5 fruit fly cellular contexts compared by ENCODE assay signal in genomic region chr2L:19423467-19424122, dm6.
TF ChIP-seq lines count a peak whose summit lies in the region.

TSS of gene Alp12 (plus strand) at chr2L:19424050.
TSS of gene CG13085 (plus strand) at chr2L:19424050.

- TF ChIP-seq CTCF in whole organism, embryonic (GFP tag; optimal IDR thresholded peaks at IDR 0.05; lab: Kevin White, UChicago) = peak; percentile 74

TF ChIP-seq in whole organism, adult, 20 proteins besides CTCF, POLR2A, EP300 and RAD21 (continues in another document):
- TF ChIP-seq toe (GFP tag; optimal IDR thresholded peaks at IDR 0.05; lab: Kevin White, UChicago) = peak; percentile 97
- peak; percentile 86 for TF ChIP-seq bab1 (GFP tag; optimal IDR thresholded peaks at IDR 0.05; lab: Kevin White, UChicago)
- peak; percentile 97 for TF ChIP-seq CG33017 (tag; optimal IDR thresholded peaks at IDR 0.05; lab: Kevin White, UChicago)
- no peak for TF ChIP-seq cnc (optimal IDR thresholded peaks at IDR 0.05; lab: Kevin White, UChicago)
- TF ChIP-seq Crg-1 (GFP tag; optimal IDR thresholded peaks at IDR 0.05; lab: Kevin White, UChicago) = peak; percentile 90
- peak; percentile 93 for TF ChIP-seq CG1620 (GFP tag; optimal IDR thresholded peaks at IDR 0.05; lab: Kevin White, UChicago)
- peak; percentile 99 for TF ChIP-seq CG11617 (GFP tag; optimal IDR thresholded peaks at IDR 0.05; lab: Kevin White, UChicago)
- peak; percentile 82 for TF ChIP-seq cic (GFP tag; optimal IDR thresholded peaks at IDR 0.05; lab: Kevin White, UChicago)
- TF ChIP-seq Clk (GFP tag; optimal IDR thresholded peaks at IDR 0.05; lab: Kevin White, UChicago) = peak; percentile 95
- TF ChIP-seq pad (GFP tag; optimal IDR thresholded peaks at IDR 0.05; lab: Kevin White, UChicago) = peak; percentile 91
- TF ChIP-seq CG7101 (tag; optimal IDR thresholded peaks at IDR 0.05; lab: Kevin White, UChicago) = peak; percentile 96
- peak; percentile 98 for TF ChIP-seq tj (GFP tag; optimal IDR thresholded peaks at IDR 0.05; lab: Kevin White, UChicago)
- peak; percentile 87 for TF ChIP-seq ovo (GFP tag; optimal IDR thresholded peaks at IDR 0.05; lab: Kevin White, UChicago)
- TF ChIP-seq CG14711 (tag; optimal IDR thresholded peaks at IDR 0.05; lab: Kevin White, UChicago) = peak; percentile 90
- peak; percentile 95 for TF ChIP-seq Hr96 (GFP tag; optimal IDR thresholded peaks at IDR 0.05; lab: Kevin White, UChicago)
- peak; percentile 8 for TF ChIP-seq kay (GFP tag; lab: Kevin White, UChicago; ENCODE audit: borderline replicate concordance)
- peak; percentile 98 for TF ChIP-seq CG12768 (GFP tag; optimal IDR thresholded peaks at IDR 0.05; lab: Kevin White, UChicago)
- TF ChIP-seq Mnt (GFP tag; optimal IDR thresholded peaks at IDR 0.05; lab: Kevin White, UChicago) = peak; percentile 87

TF ChIP-seq in whole organism, embryonic, 481 proteins besides CTCF, POLR2A, EP300 and RAD21 (continues in another document):
- peak; percentile 98 for TF ChIP-seq dysf (GFP tag; IDR thresholded peaks at IDR 0.05; lab: Robert Waterston, UW)
- TF ChIP-seq gro (GFP tag; optimal IDR thresholded peaks at IDR 0.05; lab: Kevin White, UChicago) = peak; percentile 92
- peak; percentile 95 for TF ChIP-seq CG32772 (GFP tag; IDR thresholded peaks at IDR 0.05; lab: Robert Waterston, UW)
- peak; percentile 92 for TF ChIP-seq disco-r (GFP tag; optimal IDR thresholded peaks at IDR 0.05; lab: Kevin White, UChicago)
- TF ChIP-seq fd64A (GFP tag; optimal IDR thresholded peaks at IDR 0.05; lab: Kevin White, UChicago) = peak; percentile 93
- peak; percentile 100 for TF ChIP-seq CG10543 (GFP tag; optimal IDR thresholded peaks at IDR 0.05; lab: Kevin White, UChicago)
- peak; percentile 99 for TF ChIP-seq CG34376 (GFP tag; optimal IDR thresholded peaks at IDR 0.05; lab: Kevin White, UChicago)
- TF ChIP-seq org-1 (GFP tag; optimal IDR thresholded peaks at IDR 0.05; lab: Kevin White, UChicago) = peak; percentile 97
- peak; percentile 93 for TF ChIP-seq D19B (GFP tag; optimal IDR thresholded peaks at IDR 0.05; lab: Kevin White, UChicago)
- TF ChIP-seq ash1 (GFP tag; optimal IDR thresholded peaks at IDR 0.05; lab: Kevin White, UChicago) = no peak
- peak; percentile 97 for TF ChIP-seq caup (GFP tag; optimal IDR thresholded peaks at IDR 0.05; lab: Kevin White, UChicago; ENCODE audit: severe bottlenecking)
- peak; percentile 90 for TF ChIP-seq Taf1 (GFP tag; IDR thresholded peaks at IDR 0.05; lab: Robert Waterston, UW)
- TF ChIP-seq CG16863 (GFP tag; optimal IDR thresholded peaks at IDR 0.05; lab: Kevin White, UChicago) = peak; percentile 95
- peak; percentile 98 for TF ChIP-seq so (GFP tag; IDR thresholded peaks at IDR 0.05; lab: Robert Waterston, UW)
- TF ChIP-seq Abd-B (GFP tag; optimal IDR thresholded peaks at IDR 0.05; lab: Kevin White, UChicago) = peak; percentile 94
- TF ChIP-seq Nf-YB (GFP tag; optimal IDR thresholded peaks at IDR 0.05; lab: Kevin White, UChicago) = peak; percentile 90
- TF ChIP-seq CG14441 (GFP tag; IDR thresholded peaks at IDR 0.05; lab: Robert Waterston, UW) = peak; percentile 96
- TF ChIP-seq sr (GFP tag; IDR thresholded peaks at IDR 0.05; lab: Robert Waterston, UW) = peak; percentile 72; the same call in 1 of the 3 replicates

TF ChIP-seq in whole organism, prepupa, 60 proteins besides CTCF, POLR2A, EP300 and RAD21 (continues in another document):
- TF ChIP-seq CG32006 (GFP tag; optimal IDR thresholded peaks at IDR 0.05; lab: Kevin White, UChicago) = peak; percentile 99
- TF ChIP-seq ss (GFP tag; optimal IDR thresholded peaks at IDR 0.05; lab: Kevin White, UChicago) = peak; percentile 89 to 90
- TF ChIP-seq Eip75B (GFP tag; optimal IDR thresholded peaks at IDR 0.05; lab: Kevin White, UChicago) = peak; percentile 96
- TF ChIP-seq vri (GFP tag; optimal IDR thresholded peaks at IDR 0.05; lab: Kevin White, UChicago) = peak; percentile 89
- peak; percentile 93 for TF ChIP-seq CG3032 (tag; optimal IDR thresholded peaks at IDR 0.05; lab: Kevin White, UChicago)
- peak; percentile 83 for TF ChIP-seq Eip93F (GFP tag; optimal IDR thresholded peaks at IDR 0.05; lab: Kevin White, UChicago)
- TF ChIP-seq OdsH (GFP tag; optimal IDR thresholded peaks at IDR 0.05; lab: Kevin White, UChicago) = peak; percentile 97
- TF ChIP-seq Sox15 (GFP tag; optimal IDR thresholded peaks at IDR 0.05; lab: Kevin White, UChicago) = peak; percentile 91
- peak; percentile 95 for TF ChIP-seq svp (GFP tag; lab: Kevin White, UChicago)
- peak; percentile 94 for TF ChIP-seq CG8632 (GFP tag; optimal IDR thresholded peaks at IDR 0.05; lab: Kevin White, UChicago)
- TF ChIP-seq Hr4 (GFP tag; optimal IDR thresholded peaks at IDR 0.05; lab: Kevin White, UChicago) = peak; percentile 98
- peak; percentile 95 for TF ChIP-seq eg (GFP tag; IDR thresholded peaks at IDR 0.05; lab: Robert Waterston, UW)
- TF ChIP-seq fd59A (GFP tag; optimal IDR thresholded peaks at IDR 0.05; lab: Kevin White, UChicago) = peak; percentile 92
- peak; percentile 89 for TF ChIP-seq cyc (GFP tag; optimal IDR thresholded peaks at IDR 0.05; lab: Kevin White, UChicago)
- peak; percentile 97 for TF ChIP-seq net (GFP tag; optimal IDR thresholded peaks at IDR 0.05; lab: Kevin White, UChicago)
- peak; percentile 95 for TF ChIP-seq topi (GFP tag; optimal IDR thresholded peaks at IDR 0.05; lab: Kevin White, UChicago)
- TF ChIP-seq Smox (GFP tag; optimal IDR thresholded peaks at IDR 0.05; lab: Kevin White, UChicago) = peak; percentile 94
- peak; percentile 92 for TF ChIP-seq Sox102F (GFP tag; optimal IDR thresholded peaks at IDR 0.05; lab: Kevin White, UChicago)
- peak; percentile 95 for TF ChIP-seq CG34406 (GFP tag; optimal IDR thresholded peaks at IDR 0.05; lab: Kevin White, UChicago)

TF ChIP-seq in whole organism, pupa, 21 proteins besides CTCF, POLR2A, EP300 and RAD21:
- TF ChIP-seq CG14655 (GFP tag; optimal IDR thresholded peaks at IDR 0.05; lab: Kevin White, UChicago) (peak; percentile 100), CG9948 (tag; optimal IDR thresholded peaks at IDR 0.05; lab: Kevin White, UChicago) (peak; percentile 97), rn (GFP tag; IDR thresholded peaks at IDR 0.05; lab: Robert Waterston, UW) (peak; percentile 91), EcR (GFP tag; optimal IDR thresholded peaks at IDR 0.05; lab: Kevin White, UChicago) (peak; percentile 18), CG4496 (GFP tag; IDR thresholded peaks at IDR 0.05; lab: Robert Waterston, UW) (peak; percentile 96), CG17806 (tag; optimal IDR thresholded peaks at IDR 0.05; lab: Kevin White, UChicago) (peak; percentile 93), CG12605 (GFP tag; IDR thresholded peaks at IDR 0.05; lab: Robert Waterston, UW) (peak; percentile 87), Pif1A (GFP tag; optimal IDR thresholded peaks at IDR 0.05; lab: Kevin White, UChicago) (peak; percentile 96), fd96Ca (GFP tag; IDR thresholded peaks at IDR 0.05; lab: Robert Waterston, UW) (peak; percentile 79), Ets98B (GFP tag; IDR thresholded peaks at IDR 0.05; lab: Robert Waterston, UW) (peak; percentile 95), gl (tag; optimal IDR thresholded peaks at IDR 0.05; lab: Kevin White, UChicago) (peak; percentile 75), CG15710 (tag; optimal IDR thresholded peaks at IDR 0.05; lab: Kevin White, UChicago) (peak; percentile 94), Snoo (tag; optimal IDR thresholded peaks at IDR 0.05; lab: Kevin White, UChicago) (peak; percentile 93), D1 (tag; optimal IDR thresholded peaks at IDR 0.05; lab: Kevin White, UChicago) (peak; percentile 89), CG10348 (GFP tag; IDR thresholded peaks at IDR 0.05; lab: Robert Waterston, UW) (peak; percentile 92), CG32121 (GFP tag; IDR thresholded peaks at IDR 0.05; lab: Robert Waterston, UW) (peak; percentile 97), CG34367 (tag; optimal IDR thresholded peaks at IDR 0.05; lab: Kevin White, UChicago) (peak; percentile 93), Pif1B (GFP tag; optimal IDR thresholded peaks at IDR 0.05; lab: Kevin White, UChicago) (peak; percentile 95), CG8301 (tag; optimal IDR thresholded peaks at IDR 0.05; lab: Kevin White, UChicago) (peak; percentile 99), CG13204 (GFP tag; optimal IDR thresholded peaks at IDR 0.05; lab: Kevin White, UChicago) (peak; percentile 74), CG8159 (tag; optimal IDR thresholded peaks at IDR 0.05; lab: Kevin White, UChicago) (peak; percentile 95)

TF ChIP-seq in whole organism, wandering third instar larva, 38 proteins besides CTCF, POLR2A, EP300 and RAD21 (continues in another document):
- no peak for TF ChIP-seq jim (GFP tag; optimal IDR thresholded peaks at IDR 0.05; lab: Kevin White, UChicago)
- no peak for TF ChIP-seq GATAd (GFP tag; optimal IDR thresholded peaks at IDR 0.05; lab: Kevin White, UChicago)
- peak; percentile 60 for TF ChIP-seq Rel (GFP tag; optimal IDR thresholded peaks at IDR 0.05; lab: Kevin White, UChicago)
- peak; percentile 58 for TF ChIP-seq Rel (tag; optimal IDR thresholded peaks at IDR 0.05; lab: Kevin White, UChicago)
- no peak for TF ChIP-seq usp (GFP tag; optimal IDR thresholded peaks at IDR 0.05; lab: Kevin White, UChicago)
- TF ChIP-seq sv (GFP tag; optimal IDR thresholded peaks at IDR 0.05; lab: Kevin White, UChicago) = peak; percentile 97
- peak; percentile 83 for TF ChIP-seq brk (GFP tag; optimal IDR thresholded peaks at IDR 0.05; lab: Kevin White, UChicago)
- TF ChIP-seq Dif (GFP tag; optimal IDR thresholded peaks at IDR 0.05; lab: Kevin White, UChicago; ENCODE audit: partially characterized antibody) = peak; percentile 98
- TF ChIP-seq Sp1 (GFP tag; optimal IDR thresholded peaks at IDR 0.05; lab: Kevin White, UChicago) = peak; percentile 96
- peak; percentile 29 to 94 for TF ChIP-seq foxo (GFP tag; optimal IDR thresholded peaks at IDR 0.05; lab: Kevin White, UChicago)
- peak; percentile 45 for TF ChIP-seq Vsx2 (GFP tag; optimal IDR thresholded peaks at IDR 0.05; lab: Kevin White, UChicago; ENCODE audit: partially characterized antibody)
- TF ChIP-seq Myc (optimal IDR thresholded peaks at IDR 0.05; lab: Kevin White, UChicago) = no peak
- no peak for TF ChIP-seq N (GFP tag; optimal IDR thresholded peaks at IDR 0.05; lab: Kevin White, UChicago)
- peak; percentile 89 to 97 for TF ChIP-seq dl (GFP tag; optimal IDR thresholded peaks at IDR 0.05; lab: Kevin White, UChicago; ENCODE audit: insufficient read depth in 1 of 2, partially characterized antibody in 2 of 2)
- peak; percentile 93 for TF ChIP-seq HLH106 (tag; optimal IDR thresholded peaks at IDR 0.05; lab: Kevin White, UChicago)
- peak; percentile 80 for TF ChIP-seq sage (GFP tag; optimal IDR thresholded peaks at IDR 0.05; lab: Kevin White, UChicago)
- TF ChIP-seq woc (GFP tag; optimal IDR thresholded peaks at IDR 0.05; lab: Kevin White, UChicago) = peak; percentile 73
- TF ChIP-seq ey (GFP tag; optimal IDR thresholded peaks at IDR 0.05; lab: Kevin White, UChicago) = peak; percentile 94
- no peak for TF ChIP-seq Hr78 (GFP tag; optimal IDR thresholded peaks at IDR 0.05; lab: Kevin White, UChicago)
- TF ChIP-seq Jra (GFP tag; optimal IDR thresholded peaks at IDR 0.05; lab: Kevin White, UChicago) = peak; percentile 73
- TF ChIP-seq lola (GFP tag; optimal IDR thresholded peaks at IDR 0.05; lab: Kevin White, UChicago) = no peak
- peak; percentile 62 for TF ChIP-seq dsf (GFP tag; optimal IDR thresholded peaks at IDR 0.05; lab: Kevin White, UChicago; ENCODE audit: borderline replicate concordance)
- peak; percentile 94 for TF ChIP-seq rgr (GFP tag; optimal IDR thresholded peaks at IDR 0.05; lab: Kevin White, UChicago)
